Worm (Caenorhabditis elegans) whole organism, L3 larva: ENCODE data around the gene F15E6.6.

ENCODE experiments used
- R02D3.7 ChIP-seq: fragments of 150-350 bp; optimal IDR thresholded peaks from 2 replicates; lab custom pipeline; 2014; ENCODE audit warnings: missing biosample characterization, missing genetic modification characterization
- ZK546.5 ChIP-seq: sonication (generic microtip); optimal IDR thresholded peaks from 2 replicates; lab custom pipeline; 2017; ENCODE audit warnings: missing biosample characterization, missing genetic modification characterization
- ceh-16 ChIP-seq: sonication (generic microtip); optimal IDR thresholded peaks from 2 replicates; lab custom pipeline; 2017; ENCODE audit warnings: missing biosample characterization, missing genetic modification characterization
- ceh-28 ChIP-seq: fragments of 150-350 bp; optimal IDR thresholded peaks from 2 replicates; lab custom pipeline; 2014; ENCODE audit warnings: missing biosample characterization, missing genetic modification reagents, missing genetic modification characterization
- ceh-82 ChIP-seq: fragments of 150-350 bp; optimal IDR thresholded peaks from 2 replicates; lab custom pipeline; 2014; ENCODE audit warnings: missing biosample characterization, missing genetic modification characterization
- ceh-9 ChIP-seq: sonication (generic microtip); optimal IDR thresholded peaks from 2 replicates; lab custom pipeline; 2018; ENCODE audit warnings: missing biosample characterization, missing genetic modification characterization
- egl-5 ChIP-seq: fragments of 150-350 bp; optimal IDR thresholded peaks from 2 replicates; lab custom pipeline; 2017; ENCODE audit warnings: missing biosample characterization, missing genetic modification reagents, missing genetic modification characterization, inconsistent platforms
- elt-1 ChIP-seq: fragments of 150-350 bp; optimal IDR thresholded peaks from 2 replicates; lab custom pipeline; 2014; ENCODE audit warnings: missing biosample characterization, missing genetic modification characterization
- elt-2 ChIP-seq: sonication (generic microtip); optimal IDR thresholded peaks from 2 replicates; lab custom pipeline; 2016; ENCODE audit warnings: missing genetic modification reagents, mild to moderate bottlenecking, missing genetic modification characterization, missing compliant biosample characterization
- elt-3 ChIP-seq, 3 experiments: fragments of 150-350 bp in 1 of 3; sonication (generic microtip) in 2 of 3; optimal IDR thresholded peaks; 2 replicates in 2 of 3; 4 replicates in 1 of 3; lab custom pipeline; 2014 to 2017; ENCODE audit warnings: missing biosample characterization in 3 of 3, missing genetic modification characterization in 3 of 3
- eor-1 ChIP-seq, 2 experiments: fragments of 150-350 bp; optimal IDR thresholded peaks; 2 replicates each; lab custom pipeline; 2014 to 2018; ENCODE audit warnings: missing biosample characterization in 2 of 2, missing genetic modification characterization in 2 of 2
- fkh-2 ChIP-seq: fragments of 150-350 bp; optimal IDR thresholded peaks from 2 replicates; lab custom pipeline; 2014; ENCODE audit warnings: missing biosample characterization, missing genetic modification reagents, missing genetic modification characterization
- hmg-11 ChIP-seq: sonication (generic microtip); optimal IDR thresholded peaks from 2 replicates; lab custom pipeline; 2016; ENCODE audit warnings: missing genetic modification characterization, missing compliant biosample characterization
- jun-1 ChIP-seq: fragments of 150-350 bp; optimal IDR thresholded peaks from 2 replicates; lab custom pipeline; 2014; ENCODE audit warnings: missing biosample characterization, missing genetic modification reagents, missing genetic modification characterization
- lin-15B ChIP-seq: fragments of 150-350 bp; optimal IDR thresholded peaks from 2 replicates; lab custom pipeline; 2014; ENCODE audit warnings: missing biosample characterization, missing genetic modification characterization
- lin-39 ChIP-seq: fragments of 150-350 bp; optimal IDR thresholded peaks from 2 replicates; lab custom pipeline; 2018; ENCODE audit warnings: missing biosample characterization, missing genetic modification reagents, missing genetic modification characterization
- lsy-12 ChIP-seq: sonication (generic microtip); optimal IDR thresholded peaks from 2 replicates; lab custom pipeline; 2016; ENCODE audit warnings: mild to moderate bottlenecking, missing genetic modification characterization, missing compliant biosample characterization
- mdl-1 ChIP-seq: fragments of 150-350 bp; optimal IDR thresholded peaks from 2 replicates; lab custom pipeline; 2014; ENCODE audit warnings: missing biosample characterization, missing genetic modification characterization
- nfya-1 ChIP-seq: sonication (generic microtip); optimal IDR thresholded peaks from 2 replicates; lab custom pipeline; 2017; ENCODE audit warnings: missing genetic modification characterization, mild to moderate bottlenecking, missing compliant biosample characterization, antibody characterized with exemption, moderate library complexity; ENCODE audit not compliant: insufficient read depth
- nhr-11 ChIP-seq: fragments of 150-350 bp; optimal IDR thresholded peaks from 2 replicates; lab custom pipeline; 2014; ENCODE audit warnings: missing biosample characterization, missing genetic modification characterization
- nhr-12 ChIP-seq: fragments of 150-350 bp; optimal IDR thresholded peaks from 2 replicates; lab custom pipeline; 2014; ENCODE audit warnings: missing biosample characterization, missing genetic modification characterization
- nhr-23 ChIP-seq: fragments of 150-350 bp; optimal IDR thresholded peaks from 2 replicates; lab custom pipeline; 2014; ENCODE audit warnings: missing biosample characterization, missing genetic modification reagents, missing genetic modification characterization
- nhr-237 ChIP-seq: fragments of 150-350 bp; optimal IDR thresholded peaks from 2 replicates; lab custom pipeline; 2014; ENCODE audit warnings: missing biosample characterization, missing genetic modification characterization
- nhr-25 ChIP-seq: sonication (generic microtip); optimal IDR thresholded peaks from 2 replicates; lab custom pipeline; 2017; ENCODE audit warnings: missing biosample characterization, missing genetic modification characterization
- nhr-43 ChIP-seq: sonication (generic microtip); optimal IDR thresholded peaks from 2 replicates; lab custom pipeline; 2016; ENCODE audit warnings: mild to moderate bottlenecking, missing genetic modification characterization, missing compliant biosample characterization; ENCODE audit not compliant: poor library complexity, severe bottlenecking
- nhr-76 ChIP-seq: fragments of 150-350 bp; sonication (generic microtip); optimal IDR thresholded peaks from 5 replicates; lab custom pipeline; 2014; ENCODE audit warnings: missing biosample characterization, missing genetic modification characterization
- nhr-77 ChIP-seq: fragments of 150-350 bp; optimal IDR thresholded peaks from 2 replicates; lab custom pipeline; 2014; ENCODE audit warnings: missing biosample characterization, missing genetic modification characterization
- pqm-1 ChIP-seq: fragments of 150-350 bp; optimal IDR thresholded peaks from 2 replicates; lab custom pipeline; 2017; ENCODE audit warnings: missing biosample characterization, missing genetic modification characterization, inconsistent platforms
- sea-2 ChIP-seq: fragments of 150-350 bp; sonication (generic microtip); optimal IDR thresholded peaks from 4 replicates; lab custom pipeline; 2014; ENCODE audit warnings: missing biosample characterization, missing genetic modification reagents, missing genetic modification characterization
- snpc-4 ChIP-seq: fragments of 150-350 bp; optimal IDR thresholded peaks from 2 replicates; lab custom pipeline; 2014; ENCODE audit warnings: missing biosample characterization, missing genetic modification characterization
- unc-39 ChIP-seq: sonication (generic microtip); optimal IDR thresholded peaks from 4 replicates; lab custom pipeline; 2017; ENCODE audit warnings: missing biosample characterization, missing genetic modification characterization
- unc-62 ChIP-seq: fragments of 150-350 bp; sonication (generic microtip); optimal IDR thresholded peaks from 4 replicates; lab custom pipeline; 2014; ENCODE audit warnings: missing biosample characterization, missing genetic modification reagents, missing genetic modification characterization
- zag-1 ChIP-seq: fragments of 150-350 bp; optimal IDR thresholded peaks from 2 replicates; lab custom pipeline; 2014; ENCODE audit warnings: missing biosample characterization, missing genetic modification characterization
- ztf-11 ChIP-seq: fragments of 150-350 bp; optimal IDR thresholded peaks from 2 replicates; lab custom pipeline; 2014; ENCODE audit warnings: missing biosample characterization, missing genetic modification characterization
- ztf-4 ChIP-seq: fragments of 150-350 bp; optimal IDR thresholded peaks from 2 replicates; lab custom pipeline; 2014; ENCODE audit warnings: missing biosample characterization, missing genetic modification characterization

The F15E6.6 gene

ce11 chrIV:4272167-4272566 lies 11.8 kb downstream of the F15E6.6 start, which contains the start of gene F36A4.1:
F36A4.1 (plus strand) TSS chrIV:4272467.
- no peak for TF ChIP-seq nhr-77 (tag; lab: Kevin White, UChicago)
- no peak for TF ChIP-seq ceh-82 (tag; lab: Kevin White, UChicago)
- TF ChIP-seq lin-15B: no peak
- TF ChIP-seq eor-1 (tag; optimal IDR thresholded peaks at IDR 0.05; lab: Kevin White, UChicago): no peak
- no peak for TF ChIP-seq nhr-25 (tag; lab: Kevin White, UChicago)
- TF ChIP-seq nhr-43 (tag; lab: Kevin White, UChicago): no peak
- no peak for TF ChIP-seq nhr-237 (tag; lab: Kevin White, UChicago)
- no peak for TF ChIP-seq jun-1 (tag; lab: Kevin White, UChicago)
- no peak for TF ChIP-seq ztf-11 (tag; lab: Kevin White, UChicago)
- TF ChIP-seq mdl-1 (tag; lab: Kevin White, UChicago): no peak
- no peak for TF ChIP-seq unc-62 (GFP tag; lab: Kevin White, UChicago)
- no peak for TF ChIP-seq ztf-4 (tag; lab: Kevin White, UChicago)
- TF ChIP-seq elt-2: no peak
- no peak for TF ChIP-seq sea-2
- TF ChIP-seq egl-5 (tag; lab: Kevin White, UChicago): no peak

ce11 chrIV:4270925-4271324 lies 13.0 kb downstream of the F15E6.6 start, which contains the start of gene F36A4.2:
F36A4.2 (plus strand) TSS chrIV:4271225.
- TF ChIP-seq ceh-16 (tag; lab: Kevin White, UChicago): no peak
- no peak for TF ChIP-seq elt-1
- TF ChIP-seq nhr-11: no peak
- TF ChIP-seq unc-62 (GFP tag; lab: Kevin White, UChicago): no peak
- no peak for TF ChIP-seq nhr-237 (tag; lab: Kevin White, UChicago)
- TF ChIP-seq nhr-23 (tag; lab: Kevin White, UChicago): no peak

- TF ChIP-seq unc-62 (GFP tag; lab: Kevin White, UChicago) (no peak), ztf-4 (tag; lab: Kevin White, UChicago) (no peak), pqm-1 (tag; lab: Kevin White, UChicago) (no peak), nhr-76 (no peak), nhr-43 (tag; lab: Kevin White, UChicago) (no peak), zag-1 (tag; lab: Kevin White, UChicago) (no peak), nhr-12 (tag; lab: Kevin White, UChicago) (no peak), eor-1 (tag; optimal IDR thresholded peaks at IDR 0.05; lab: Kevin White, UChicago) (no peak), elt-1 (no peak), nhr-23 (tag; lab: Kevin White, UChicago) (no peak), ceh-28 (no peak), lin-39 (tag; lab: Kevin White, UChicago) (no peak), lsy-12 (tag; lab: Kevin White, UChicago) (no peak), elt-3 (tag; optimal IDR thresholded peaks at IDR 0.05; lab: Kevin White, UChicago) (no peak), ceh-9 (tag; lab: Kevin White, UChicago) (no peak), nfya-1 (no peak), hmg-11 (tag; lab: Kevin White, UChicago) (no peak), ceh-82 (tag; lab: Kevin White, UChicago) (no peak), nhr-11 (no peak)
Measured at ce11 chrIV:4269308-4269707, 14.6 kb downstream of the F15E6.6 start, which contains the start of gene F36A4.3. F36A4.3 (plus strand) TSS chrIV:4269608.

ce11 chrIV:4267320-4267719 lies 16.6 kb downstream of the F15E6.6 start, which contains the start of gene F36A4.4:
F36A4.4 (plus strand) TSS chrIV:4267620.
- TF ChIP-seq hmg-11 (tag; lab: Kevin White, UChicago) (no peak), R02D3.7 (tag; lab: Kevin White, UChicago) (no peak), lsy-12 (tag; lab: Kevin White, UChicago) (no peak), mdl-1 (tag; lab: Kevin White, UChicago) (no peak), fkh-2 (no peak), ceh-9 (tag; lab: Kevin White, UChicago) (no peak), nhr-76 (no peak), pqm-1 (tag; lab: Kevin White, UChicago) (no peak), ztf-11 (tag; lab: Kevin White, UChicago) (no peak), ceh-28 (no peak), snpc-4 (no peak), zag-1 (tag; lab: Kevin White, UChicago) (no peak), unc-39 (tag; lab: Kevin White, UChicago) (no peak), unc-62 (GFP tag; lab: Kevin White, UChicago) (no peak), ZK546.5 (tag; lab: Kevin White, UChicago) (no peak)
